Worm (Caenorhabditis elegans) whole organism, L2 larva: ENCODE measurements around the gene lgc-28.
"Not testable (repeated sequence)": the region's sequence is repeated elsewhere in the genome, so short reads cannot be mapped to it uniquely, and the experiment has no call there.

Source experiments
- alr-1 ChIP-seq: fragments of 150-350 bp; optimal IDR thresholded peaks from 2 replicates; lab custom pipeline; 2014; ENCODE audit warnings: missing biosample characterization, missing genetic modification characterization
- ceh-82 ChIP-seq: fragments of 150-350 bp; optimal IDR thresholded peaks from 2 replicates; lab custom pipeline; 2014; ENCODE audit warnings: missing biosample characterization, missing genetic modification characterization
- dmd-4 ChIP-seq: sonication (generic microtip); optimal IDR thresholded peaks from 2 replicates; lab custom pipeline; 2017; ENCODE audit warnings: missing biosample characterization, missing genetic modification characterization
- mdl-1 ChIP-seq, 2 experiments: fragments of 150-350 bp in 1 of 2; sonication (generic microtip) in 1 of 2; optimal IDR thresholded peaks; 2 replicates each; lab custom pipeline; 2017; ENCODE audit warnings: missing biosample characterization in 2 of 2, missing genetic modification characterization in 2 of 2
- unc-39 ChIP-seq: fragments of 150-350 bp; optimal IDR thresholded peaks from 2 replicates; lab custom pipeline; 2014; ENCODE audit warnings: missing biosample characterization, missing genetic modification characterization
- ztf-11 ChIP-seq: sonication (generic microtip); optimal IDR thresholded peaks from 2 replicates; lab custom pipeline; 2017; ENCODE audit warnings: missing biosample characterization, missing genetic modification characterization

- not testable (repeated sequence) for TF ChIP-seq ztf-11 (tag; lab: Kevin White, UChicago); dmd-4 (tag; lab: Kevin White, UChicago); alr-1 (tag; lab: Kevin White, UChicago); ceh-82 (tag; lab: Kevin White, UChicago); unc-39; mdl-1 (tag; optimal IDR thresholded peaks at IDR 0.05; lab: Kevin White, UChicago)
Measured at ce11 chrII:2673534-2673933, 48.6 kb downstream of the lgc-28 start, which contains the start of the genes F22E5.20 and F22E5.1.
